Worm (Caenorhabditis elegans) whole organism, early embryonic: Measurements from ENCODE around the gene sor-1.

Experiments used
- B0310.2 ChIP-seq: sonication (generic microtip); optimal IDR thresholded peaks from 2 replicates; lab custom pipeline; 2016; ENCODE audit warnings: mild to moderate bottlenecking, missing genetic modification characterization, missing compliant biosample characterization
- F13C5.2 ChIP-seq: sonication (generic microtip); optimal IDR thresholded peaks from 2 replicates; lab custom pipeline; 2017; ENCODE audit warnings: mild to moderate bottlenecking, missing genetic modification characterization, inconsistent platforms, missing compliant biosample characterization
- ama-1 ChIP-seq: fragments of 150-350 bp; optimal IDR thresholded peaks from 2 replicates; lab custom pipeline; 2014
- ceh-36 ChIP-seq: sonication (generic microtip); optimal IDR thresholded peaks from 2 replicates; lab custom pipeline; 2016; ENCODE audit warnings: missing genetic modification characterization, inconsistent platforms, missing compliant biosample characterization
- hmg-4 ChIP-seq: fragments of 200-800 bp; sonication (Bioruptor generic); optimal IDR thresholded peaks from 2 replicates; lab custom pipeline; 2018; ENCODE audit warnings: mild to moderate bottlenecking, missing genetic modification characterization, missing compliant biosample characterization
- pes-1 ChIP-seq: fragments of 200-800 bp; sonication (Bioruptor generic); IDR thresholded peaks from 2 replicates; pipeline ENCODE4 v1.3.6; 2022; ENCODE audit warnings: missing genetic modification reagents, missing genetic modification characterization, missing compliant biosample characterization

DNA sequence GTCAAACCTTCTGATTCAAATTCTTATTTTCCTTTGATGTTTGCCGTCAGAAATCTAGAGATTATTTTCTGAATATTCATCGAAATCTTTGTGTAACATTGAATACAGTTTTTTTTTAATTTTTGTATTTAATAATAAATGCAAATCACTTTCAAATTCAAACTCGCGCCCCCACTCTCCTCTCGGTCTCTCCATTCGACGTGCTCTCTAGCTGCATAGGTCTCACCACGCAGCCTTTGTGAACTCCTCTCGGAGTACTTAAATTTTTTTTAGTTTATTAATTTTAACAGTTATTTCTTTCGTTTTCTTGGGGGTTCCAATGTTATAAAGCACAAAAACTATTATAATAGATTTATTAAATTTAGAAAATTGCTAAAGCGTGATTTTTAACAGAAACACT, 47.8 kb upstream of the sor-1 start:
- TF ChIP-seq ama-1 (lab: Kevin White, UChicago) (no peak), hmg-4 (GFP tag; lab: Kevin White, UChicago) (no peak), F13C5.2 (tag; lab: Kevin White, UChicago) (no peak), pes-1 (GFP tag; lab: Robert Waterston, UW) (no peak), ceh-36 (tag; lab: Kevin White, UChicago) (no peak), B0310.2 (tag; lab: Kevin White, UChicago) (no peak)
